Comparison of ENCODE assay signal across 2 worm cellular contexts in the genomic region with DNA sequence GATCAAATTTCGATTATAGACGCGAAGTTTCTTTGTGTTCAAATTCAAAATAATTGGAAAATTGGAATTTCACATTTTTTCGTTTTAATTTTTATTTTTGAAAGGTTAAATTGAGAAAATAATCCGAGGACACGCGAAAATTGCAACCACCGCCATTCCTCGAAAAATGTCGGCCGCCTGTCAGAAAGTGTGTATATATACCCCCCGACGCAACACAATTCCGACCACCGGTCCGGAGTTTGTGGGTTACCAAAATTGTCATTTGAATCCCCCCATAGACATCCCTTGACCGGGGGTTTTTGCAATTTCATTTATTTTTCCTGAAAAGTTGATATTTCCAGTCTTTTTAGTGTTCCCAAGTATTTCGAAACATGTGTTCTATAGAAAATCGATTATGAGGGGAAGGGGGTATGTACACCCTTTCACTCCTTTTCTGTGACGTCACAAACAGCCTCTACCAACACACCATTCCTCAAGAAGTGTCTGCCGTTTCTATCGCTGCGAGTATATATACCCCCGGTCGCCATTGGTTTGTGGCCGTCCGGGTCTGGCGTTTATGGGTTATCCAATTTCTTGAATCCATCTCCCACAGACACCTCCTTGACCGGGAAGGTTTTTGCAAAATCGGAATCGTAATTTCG.
TF ChIP-seq lines count a peak whose summit lies in the region.

A gene (minus strand): TSS at position 51 of the 641 bp plus-strand sequence.

TF ChIP-seq in whole organism, L1 larva, 84 proteins besides CTCF, POLR2A, EP300 and RAD21 (continued from another document):
- TF ChIP-seq lin-15B (tag; optimal IDR thresholded peaks at IDR 0.05; lab: Kevin White, UChicago) (peak; percentile 10), efl-3 (GFP tag; optimal IDR thresholded peaks at IDR 0.05; lab: Kevin White, UChicago) (peak; percentile 59), pqm-1 (tag; optimal IDR thresholded peaks at IDR 0.05; lab: Kevin White, UChicago) (no peak), elt-3 (tag; optimal IDR thresholded peaks at IDR 0.05; lab: Kevin White, UChicago) (no peak), efl-1 (optimal IDR thresholded peaks at IDR 0.05; lab: Kevin White, UChicago) (peak; percentile 25 to 65), efl-1 (GFP tag; optimal IDR thresholded peaks at IDR 0.05 in 1 of 2; lab: Kevin White, UChicago) (peak; percentile 41 to 97), hlh-4 (tag; optimal IDR thresholded peaks at IDR 0.05; lab: Kevin White, UChicago) (no peak), nhr-85 (tag; lab: Kevin White, UChicago) (peak; percentile 88), egl-27 (tag; optimal IDR thresholded peaks at IDR 0.05; lab: Kevin White, UChicago) (no peak), nhr-20 (tag; optimal IDR thresholded peaks at IDR 0.05; lab: Kevin White, UChicago) (peak; percentile 79), sup-37 (GFP tag; optimal IDR thresholded peaks at IDR 0.05; lab: Kevin White, UChicago) (peak; percentile 59), grh-1 (GFP tag; IDR thresholded peaks at IDR 0.05; lab: Robert Waterston, UW) (peak; percentile 65), dpl-1 (GFP tag; optimal IDR thresholded peaks at IDR 0.05; lab: Kevin White, UChicago) (peak; percentile 42 to 56 (median 54)), hlh-17 (GFP tag; optimal IDR thresholded peaks at IDR 0.05; lab: Kevin White, UChicago; ENCODE audit: borderline replicate concordance) (no peak), unc-98 (GFP tag; IDR thresholded peaks at IDR 0.05; lab: Robert Waterston, UW) (no peak), lin-39 (tag; optimal IDR thresholded peaks at IDR 0.05; lab: Kevin White, UChicago) (no peak), ceh-82 (tag; optimal IDR thresholded peaks at IDR 0.05; lab: Kevin White, UChicago) (peak; percentile 50 to 66 (median 60)), nhr-28 (tag; optimal IDR thresholded peaks at IDR 0.05; lab: Kevin White, UChicago) (no peak), nhr-47 (tag; optimal IDR thresholded peaks at IDR 0.05; lab: Kevin White, UChicago) (peak; percentile 92), C16A3.4 (tag; optimal IDR thresholded peaks at IDR 0.05; lab: Kevin White, UChicago) (peak; percentile 47), C34B4.2 (tag; optimal IDR thresholded peaks at IDR 0.05; lab: Kevin White, UChicago) (peak; percentile 25), nhr-90 (tag; optimal IDR thresholded peaks at IDR 0.05; lab: Kevin White, UChicago; ENCODE audit: poor library complexity) (peak; percentile 88), hpl-2 (GFP tag; optimal IDR thresholded peaks at IDR 0.05; lab: Kevin White, UChicago) (no peak), mdl-1 (tag; optimal IDR thresholded peaks at IDR 0.05; lab: Kevin White, UChicago) (peak in 1 of 2 experiments; percentile 55), lin-14 (GFP tag; optimal IDR thresholded peaks at IDR 0.05; lab: Kevin White, UChicago) (peak; percentile 73), pag-3 (tag; optimal IDR thresholded peaks at IDR 0.05; lab: Kevin White, UChicago; ENCODE audit: borderline replicate concordance, insufficient read depth) (no peak), tbx-2 (tag; optimal IDR thresholded peaks at IDR 0.05; lab: Kevin White, UChicago) (peak; percentile 74)

TF ChIP-seq in whole organism, young adult, 124 proteins besides CTCF, POLR2A, EP300 and RAD21 (continued from another document):
- TF ChIP-seq Y53F4B.3 (GFP tag; IDR thresholded peaks at IDR 0.05; lab: Robert Waterston, UW) (no peak), K11D2.4 (GFP tag; IDR thresholded peaks at IDR 0.05; lab: Robert Waterston, UW) (no peak), sea-2 (GFP tag; IDR thresholded peaks at IDR 0.05; lab: Robert Waterston, UW) (no peak), lir-1 (GFP tag; conservative IDR thresholded peaks at IDR 0.05; lab: Robert Waterston, UW) (no peak), mes-4 (tag; optimal IDR thresholded peaks at IDR 0.05; lab: Kevin White, UChicago) (no peak), attf-3 (GFP tag; conservative IDR thresholded peaks at IDR 0.05; lab: Robert Waterston, UW) (no peak), tbx-9 (tag; optimal IDR thresholded peaks at IDR 0.05; lab: Kevin White, UChicago; ENCODE audit: borderline replicate concordance) (no peak), hlh-26 (GFP tag; conservative IDR thresholded peaks at IDR 0.05; lab: Robert Waterston, UW) (no peak), madf-6 (GFP tag; IDR thresholded peaks at IDR 0.05; lab: Robert Waterston, UW) (peak; percentile 41), snpc-4 (GFP tag; optimal IDR thresholded peaks at IDR 0.05; lab: Kevin White, UChicago) (peak; percentile 96), snpc-4 (tag; optimal IDR thresholded peaks at IDR 0.05; lab: Kevin White, UChicago) (peak; percentile 98 to 100 (median 99)), ceh-27 (GFP tag; optimal IDR thresholded peaks at IDR 0.05; lab: Kevin White, UChicago) (peak; percentile 52), D2030.7 (GFP tag; IDR thresholded peaks at IDR 0.05; lab: Robert Waterston, UW) (peak; percentile 39; the same call in 1 of the 2 replicates), attf-5 (GFP tag; optimal IDR thresholded peaks at IDR 0.05; lab: Kevin White, UChicago) (peak; percentile 16), B0261.1 (tag; optimal IDR thresholded peaks at IDR 0.05; lab: Kevin White, UChicago) (peak; percentile 69), T26A5.8 (tag; optimal IDR thresholded peaks at IDR 0.05; lab: Kevin White, UChicago) (no peak), ztf-26 (tag; optimal IDR thresholded peaks at IDR 0.05; lab: Kevin White, UChicago) (peak; percentile 75), zfh-2 (GFP tag; conservative IDR thresholded peaks at IDR 0.05; lab: Robert Waterston, UW) (peak; percentile 32; the same call in 1 of the 2 replicates), dox-1 (GFP tag; IDR thresholded peaks at IDR 0.05; lab: Robert Waterston, UW) (peak; percentile 76), fkh-3 (tag; optimal IDR thresholded peaks at IDR 0.05; lab: Kevin White, UChicago) (no peak), F22D6.2 (tag; optimal IDR thresholded peaks at IDR 0.05; lab: Kevin White, UChicago) (peak; percentile 23), ceh-58 (GFP tag; IDR thresholded peaks at IDR 0.05; lab: Robert Waterston, UW) (no peak), ztf-3 (GFP tag; optimal IDR thresholded peaks at IDR 0.05; lab: Kevin White, UChicago) (peak; percentile 43), mcd-1 (GFP tag; IDR thresholded peaks at IDR 0.05; lab: Robert Waterston, UW) (peak; percentile 68; the same call in 1 of the 2 replicates), rec-8 (tag; optimal IDR thresholded peaks at IDR 0.05; lab: Kevin White, UChicago) (peak in 1 of 2 experiments; percentile 18), sptf-2 (GFP tag; optimal IDR thresholded peaks at IDR 0.05; lab: Kevin White, UChicago) (peak; percentile 24), cebp-1 (GFP tag; IDR thresholded peaks at IDR 0.05; lab: Robert Waterston, UW) (peak; percentile 83), cebp-1 (tag; optimal IDR thresholded peaks at IDR 0.05; lab: Kevin White, UChicago) (peak; percentile 94), efl-1 (GFP tag; optimal IDR thresholded peaks at IDR 0.05; lab: Kevin White, UChicago) (no peak), ceh-40 (GFP tag; IDR thresholded peaks at IDR 0.05; lab: Robert Waterston, UW) (no peak), K12H6.12 (tag; optimal IDR thresholded peaks at IDR 0.05; lab: Kevin White, UChicago) (peak; percentile 59), Y95B8A.8 (GFP tag; IDR thresholded peaks at IDR 0.05; lab: Robert Waterston, UW) (no peak), egrh-3 (GFP tag; IDR thresholded peaks at IDR 0.05; lab: Robert Waterston, UW) (no peak), pbrm-1 (GFP tag; IDR thresholded peaks at IDR 0.05; lab: Robert Waterston, UW) (peak; percentile 47; the same call in 1 of the 2 replicates), ztf-6 (GFP tag; IDR thresholded peaks at IDR 0.05; lab: Robert Waterston, UW) (no peak), Y56A3A.18 (GFP tag; IDR thresholded peaks at IDR 0.05; lab: Robert Waterston, UW) (0 out of 2 replicates have a peak, but pooled peaks have one; percentile 44), lag-1 (GFP tag; IDR thresholded peaks at IDR 0.05; lab: Robert Waterston, UW) (no peak), ccch-3 (GFP tag; optimal IDR thresholded peaks at IDR 0.05; lab: Kevin White, UChicago) (no peak), F23B12.7 (tag; optimal IDR thresholded peaks at IDR 0.05; lab: Kevin White, UChicago; ENCODE audit: insufficient read depth) (peak; percentile 84)
